Fruit fly (Drosophila melanogaster): ENCODE results near the gene MEP-1.

The MEP-1 gene

DNA sequence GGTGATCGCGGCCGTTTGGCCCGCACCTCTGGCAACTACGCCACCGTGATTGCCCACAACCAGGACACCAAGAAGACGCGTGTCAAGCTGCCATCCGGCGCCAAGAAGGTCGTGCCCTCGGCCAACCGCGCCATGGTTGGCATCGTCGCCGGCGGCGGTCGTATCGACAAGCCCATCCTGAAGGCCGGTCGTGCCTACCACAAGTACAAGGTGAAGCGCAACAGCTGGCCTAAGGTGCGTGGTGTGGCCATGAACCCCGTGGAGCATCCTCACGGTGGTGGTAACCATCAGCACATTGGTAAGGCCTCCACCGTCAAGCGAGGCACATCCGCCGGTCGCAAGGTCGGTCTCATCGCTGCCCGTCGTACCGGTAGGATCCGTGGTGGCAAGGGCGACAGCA is 43.2 kb upstream of the MEP-1 start:
- TF ChIP-seq CG8632 (GFP tag; optimal IDR thresholded peaks at IDR 0.05) = no peak
- no peak for TF ChIP-seq Smox (GFP tag; optimal IDR thresholded peaks at IDR 0.05)
- TF ChIP-seq CG34406 (GFP tag; optimal IDR thresholded peaks at IDR 0.05) = no peak
- no peak for TF ChIP-seq CG11294 (GFP tag; IDR thresholded peaks at IDR 0.05)
- no peak for TF ChIP-seq topi (GFP tag; optimal IDR thresholded peaks at IDR 0.05)
- no peak for TF ChIP-seq Blimp-1 (GFP tag; optimal IDR thresholded peaks at IDR 0.05)
- no peak for TF ChIP-seq spab (GFP tag; optimal IDR thresholded peaks at IDR 0.05)
- TF ChIP-seq vri (GFP tag; optimal IDR thresholded peaks at IDR 0.05) = no peak
- TF ChIP-seq CG6163 (GFP tag; IDR thresholded peaks at IDR 0.05) = no peak
- TF ChIP-seq Hr39 (GFP tag; optimal IDR thresholded peaks at IDR 0.05) = no peak
- no peak for TF ChIP-seq svp (GFP tag)
- TF ChIP-seq CG11762 (GFP tag; optimal IDR thresholded peaks at IDR 0.05; ENCODE audit: insufficient read depth) = no peak
- TF ChIP-seq Eip93F (GFP tag; optimal IDR thresholded peaks at IDR 0.05) = no peak
- no peak for TF ChIP-seq ss (GFP tag; optimal IDR thresholded peaks at IDR 0.05)

- TF ChIP-seq lz (GFP tag; optimal IDR thresholded peaks at IDR 0.05) (peak; percentile 41), acj6 (GFP tag; optimal IDR thresholded peaks at IDR 0.05) (peak; percentile 34), CG1621 (tag; optimal IDR thresholded peaks at IDR 0.05) (no peak), Lpt (GFP tag; optimal IDR thresholded peaks at IDR 0.05) (no peak), CG6792 (GFP tag; optimal IDR thresholded peaks at IDR 0.05) (no peak), dac (GFP tag; optimal IDR thresholded peaks at IDR 0.05) (no peak), CG34406 (GFP tag; optimal IDR thresholded peaks at IDR 0.05) (no peak), CG7368 (GFP tag; optimal IDR thresholded peaks at IDR 0.05) (no peak), fd59A (GFP tag; optimal IDR thresholded peaks at IDR 0.05) (no peak), CG3032 (tag; optimal IDR thresholded peaks at IDR 0.05) (peak; percentile 48), fkh (GFP tag; optimal IDR thresholded peaks at IDR 0.05) (peak; percentile 40), Eip93F (GFP tag; optimal IDR thresholded peaks at IDR 0.05) (peak; percentile 6), Hr4 (GFP tag; optimal IDR thresholded peaks at IDR 0.05) (peak; percentile 15), svp (GFP tag) (peak; percentile 82), Blimp-1 (GFP tag; optimal IDR thresholded peaks at IDR 0.05) (no peak), Sox15 (GFP tag; optimal IDR thresholded peaks at IDR 0.05) (no peak), CG11902 (GFP tag; optimal IDR thresholded peaks at IDR 0.05) (no peak), fd85E (GFP tag; optimal IDR thresholded peaks at IDR 0.05) (no peak), eg (GFP tag; IDR thresholded peaks at IDR 0.05) (no peak), Met (GFP tag; optimal IDR thresholded peaks at IDR 0.05) (peak; percentile 58), CG9139 (GFP tag; optimal IDR thresholded peaks at IDR 0.05) (no peak), Sox14 (GFP tag; optimal IDR thresholded peaks at IDR 0.05) (peak; percentile 60), CG6276 (GFP tag; optimal IDR thresholded peaks at IDR 0.05) (peak; percentile 66), salr (GFP tag; optimal IDR thresholded peaks at IDR 0.05) (no peak), Gug (GFP tag; IDR thresholded peaks at IDR 0.05) (no peak), cyc (GFP tag; optimal IDR thresholded peaks at IDR 0.05) (peak; percentile 30), CG6808 (GFP tag; optimal IDR thresholded peaks at IDR 0.05) (peak; percentile 26), CG32006 (GFP tag; optimal IDR thresholded peaks at IDR 0.05) (no peak), Eip75B (GFP tag; optimal IDR thresholded peaks at IDR 0.05) (peak; percentile 30), esn (GFP tag; optimal IDR thresholded peaks at IDR 0.05) (peak; percentile 57), CG31627 (GFP tag; optimal IDR thresholded peaks at IDR 0.05) (peak; percentile 44), dsx (GFP tag; optimal IDR thresholded peaks at IDR 0.05; ENCODE audit: poor library complexity, severe bottlenecking) (peak; percentile 34), Ets21C (GFP tag; optimal IDR thresholded peaks at IDR 0.05) (peak; percentile 30), pdm3 (GFP tag; optimal IDR thresholded peaks at IDR 0.05) (peak; percentile 45), CG8632 (GFP tag; optimal IDR thresholded peaks at IDR 0.05) (no peak), CG11762 (GFP tag; optimal IDR thresholded peaks at IDR 0.05; ENCODE audit: insufficient read depth) (no peak), CG3919 (GFP tag; optimal IDR thresholded peaks at IDR 0.05) (peak; percentile 5), Hr39 (GFP tag; optimal IDR thresholded peaks at IDR 0.05) (peak; percentile 31), topi (GFP tag; optimal IDR thresholded peaks at IDR 0.05) (peak; percentile 41), CG8119 (GFP tag; IDR thresholded peaks at IDR 0.05) (no peak), Eip78C (GFP tag) (peak; percentile 81), Hr38 (GFP tag; optimal IDR thresholded peaks at IDR 0.05) (no peak), spab (GFP tag; optimal IDR thresholded peaks at IDR 0.05) (no peak), CG11294 (GFP tag; IDR thresholded peaks at IDR 0.05) (no peak)
Measured at dm6 chr3L:2589167-2589910, 42.2 kb upstream of the MEP-1 start, which contains the start of gene dos. Gene dos (plus strand): TSS chr3L:2589414.
